Worm (Caenorhabditis elegans) whole organism, early embryonic: ENCODE results near the gene F45E1.1.

Source experiments
- B0310.2 ChIP-seq: sonication (generic microtip); optimal IDR thresholded peaks from 2 replicates; lab custom pipeline; 2016; ENCODE audit warnings: mild to moderate bottlenecking, missing genetic modification characterization, missing compliant biosample characterization
- F13C5.2 ChIP-seq: sonication (generic microtip); optimal IDR thresholded peaks from 2 replicates; lab custom pipeline; 2017; ENCODE audit warnings: mild to moderate bottlenecking, missing genetic modification characterization, inconsistent platforms, missing compliant biosample characterization
- aly-1 ChIP-seq: sonication (generic microtip); optimal IDR thresholded peaks from 2 replicates; lab custom pipeline; 2016; ENCODE audit warnings: missing genetic modification characterization, missing compliant biosample characterization
- ama-1 ChIP-seq: fragments of 150-350 bp; optimal IDR thresholded peaks from 2 replicates; lab custom pipeline; 2014
- ets-7 ChIP-seq: sonication (generic microtip); optimal IDR thresholded peaks from 2 replicates; lab custom pipeline; 2016; ENCODE audit warnings: missing genotype, missing genetic modification characterization, missing compliant biosample characterization
- hmbx-1 ChIP-seq: sonication (generic microtip); optimal IDR thresholded peaks from 2 replicates; lab custom pipeline; 2016; ENCODE audit warnings: mild to moderate bottlenecking, missing genetic modification characterization, missing compliant biosample characterization
- tbx-37 ChIP-seq: fragments of 200-800 bp; sonication (Bioruptor generic); conservative IDR thresholded peaks from 2 replicates; pipeline ENCODE4 v1.3.6; 2022; ENCODE audit warnings: missing genetic modification reagents, missing genetic modification characterization, missing compliant biosample characterization

- TF ChIP-seq tbx-37 (GFP tag; lab: Robert Waterston, UW) = no peak
- no peak for TF ChIP-seq aly-1
- TF ChIP-seq ama-1 = no peak
- no peak for TF ChIP-seq hmbx-1 (tag; lab: Kevin White, UChicago)
- TF ChIP-seq F13C5.2 = no peak
- TF ChIP-seq ets-7 (tag; lab: Kevin White, UChicago) = no peak
- no peak for TF ChIP-seq B0310.2 (tag; lab: Kevin White, UChicago)
These were observed 41.7 kb downstream of the F45E1.1 start, which contains the start of gene C18A11.4 for ce11 chrX:8045152-8045551.
